Worm (Caenorhabditis elegans) whole organism, L3 larva: Measurements from ENCODE around the gene str-240.
A peak's percentile ranks its signal among the peaks of the same experiment; 100 is the strongest.

Experiments used
- R02D3.7 ChIP-seq: fragments of 150-350 bp; optimal IDR thresholded peaks from 2 replicates; lab custom pipeline; 2014; ENCODE audit warnings: missing biosample characterization, missing genetic modification characterization
- ZK546.5 ChIP-seq: sonication (generic microtip); optimal IDR thresholded peaks from 2 replicates; lab custom pipeline; 2017; ENCODE audit warnings: missing biosample characterization, missing genetic modification characterization
- aly-2 ChIP-seq: fragments of 150-350 bp; optimal IDR thresholded peaks from 2 replicates; lab custom pipeline; 2014; ENCODE audit warnings: missing biosample characterization, missing genetic modification characterization
- ama-1 ChIP-seq: fragments of 150-350 bp; optimal IDR thresholded peaks from 2 replicates; lab custom pipeline; 2018
- ceh-82 ChIP-seq: fragments of 150-350 bp; optimal IDR thresholded peaks from 2 replicates; lab custom pipeline; 2014; ENCODE audit warnings: missing biosample characterization, missing genetic modification characterization
- ceh-9 ChIP-seq: sonication (generic microtip); optimal IDR thresholded peaks from 2 replicates; lab custom pipeline; 2018; ENCODE audit warnings: missing biosample characterization, missing genetic modification characterization
- egl-5 ChIP-seq: fragments of 150-350 bp; optimal IDR thresholded peaks from 2 replicates; lab custom pipeline; 2017; ENCODE audit warnings: missing biosample characterization, missing genetic modification reagents, missing genetic modification characterization, inconsistent platforms
- elt-1 ChIP-seq: fragments of 150-350 bp; optimal IDR thresholded peaks from 2 replicates; lab custom pipeline; 2014; ENCODE audit warnings: missing biosample characterization, missing genetic modification characterization
- elt-2 ChIP-seq: sonication (generic microtip); optimal IDR thresholded peaks from 2 replicates; lab custom pipeline; 2016; ENCODE audit warnings: missing genetic modification reagents, mild to moderate bottlenecking, missing genetic modification characterization, missing compliant biosample characterization
- fkh-10 ChIP-seq: sonication (generic microtip); optimal IDR thresholded peaks from 2 replicates; lab custom pipeline; 2017; ENCODE audit warnings: missing biosample characterization, missing genetic modification reagents, missing genetic modification characterization
- hmg-11 ChIP-seq: sonication (generic microtip); optimal IDR thresholded peaks from 2 replicates; lab custom pipeline; 2016; ENCODE audit warnings: missing genetic modification characterization, missing compliant biosample characterization
- jun-1 ChIP-seq: fragments of 150-350 bp; optimal IDR thresholded peaks from 2 replicates; lab custom pipeline; 2014; ENCODE audit warnings: missing biosample characterization, missing genetic modification reagents, missing genetic modification characterization
- lsy-12 ChIP-seq: sonication (generic microtip); optimal IDR thresholded peaks from 2 replicates; lab custom pipeline; 2016; ENCODE audit warnings: mild to moderate bottlenecking, missing genetic modification characterization, missing compliant biosample characterization
- mdl-1 ChIP-seq: fragments of 150-350 bp; optimal IDR thresholded peaks from 2 replicates; lab custom pipeline; 2014; ENCODE audit warnings: missing biosample characterization, missing genetic modification characterization
- nhr-11 ChIP-seq: fragments of 150-350 bp; optimal IDR thresholded peaks from 2 replicates; lab custom pipeline; 2014; ENCODE audit warnings: missing biosample characterization, missing genetic modification characterization
- nhr-23 ChIP-seq: fragments of 150-350 bp; optimal IDR thresholded peaks from 2 replicates; lab custom pipeline; 2014; ENCODE audit warnings: missing biosample characterization, missing genetic modification reagents, missing genetic modification characterization
- nhr-25 ChIP-seq: sonication (generic microtip); optimal IDR thresholded peaks from 2 replicates; lab custom pipeline; 2017; ENCODE audit warnings: missing biosample characterization, missing genetic modification characterization
- nhr-43 ChIP-seq: sonication (generic microtip); optimal IDR thresholded peaks from 2 replicates; lab custom pipeline; 2016; ENCODE audit warnings: mild to moderate bottlenecking, missing genetic modification characterization, missing compliant biosample characterization; ENCODE audit not compliant: poor library complexity, severe bottlenecking
- nhr-67 ChIP-seq: fragments of 150-350 bp; optimal IDR thresholded peaks from 2 replicates; lab custom pipeline; 2014; ENCODE audit warnings: missing biosample characterization, missing genetic modification characterization
- pha-4 ChIP-seq: fragments of 150-350 bp; optimal IDR thresholded peaks from 2 replicates; lab custom pipeline; 2014; ENCODE audit warnings: missing biosample characterization, missing genetic modification reagents, missing genetic modification characterization
- pqm-1 ChIP-seq: fragments of 150-350 bp; optimal IDR thresholded peaks from 2 replicates; lab custom pipeline; 2017; ENCODE audit warnings: missing biosample characterization, missing genetic modification characterization, inconsistent platforms
- snpc-4 ChIP-seq: fragments of 150-350 bp; optimal IDR thresholded peaks from 2 replicates; lab custom pipeline; 2014; ENCODE audit warnings: missing biosample characterization, missing genetic modification characterization
- tbx-2 ChIP-seq: sonication (generic microtip); optimal IDR thresholded peaks from 2 replicates; lab custom pipeline; 2016; ENCODE audit warnings: mild to moderate bottlenecking, missing genetic modification characterization, missing compliant biosample characterization
- unc-39 ChIP-seq: sonication (generic microtip); optimal IDR thresholded peaks from 4 replicates; lab custom pipeline; 2017; ENCODE audit warnings: missing biosample characterization, missing genetic modification characterization
- unc-62 ChIP-seq: fragments of 150-350 bp; sonication (generic microtip); optimal IDR thresholded peaks from 4 replicates; lab custom pipeline; 2014; ENCODE audit warnings: missing biosample characterization, missing genetic modification reagents, missing genetic modification characterization
- zag-1 ChIP-seq: fragments of 150-350 bp; optimal IDR thresholded peaks from 2 replicates; lab custom pipeline; 2014; ENCODE audit warnings: missing biosample characterization, missing genetic modification characterization
- ztf-11 ChIP-seq: fragments of 150-350 bp; optimal IDR thresholded peaks from 2 replicates; lab custom pipeline; 2014; ENCODE audit warnings: missing biosample characterization, missing genetic modification characterization

The str-240 gene

ce11 chrV:1491510-1491909 lies 30.2 kb downstream of the str-240 start, which contains the start of gene C38C3.6:
TSS of gene C38C3.6 (minus strand) at chrV:1491610.
- no peak for TF ChIP-seq hmg-11 (tag; lab: Kevin White, UChicago)

DNA sequence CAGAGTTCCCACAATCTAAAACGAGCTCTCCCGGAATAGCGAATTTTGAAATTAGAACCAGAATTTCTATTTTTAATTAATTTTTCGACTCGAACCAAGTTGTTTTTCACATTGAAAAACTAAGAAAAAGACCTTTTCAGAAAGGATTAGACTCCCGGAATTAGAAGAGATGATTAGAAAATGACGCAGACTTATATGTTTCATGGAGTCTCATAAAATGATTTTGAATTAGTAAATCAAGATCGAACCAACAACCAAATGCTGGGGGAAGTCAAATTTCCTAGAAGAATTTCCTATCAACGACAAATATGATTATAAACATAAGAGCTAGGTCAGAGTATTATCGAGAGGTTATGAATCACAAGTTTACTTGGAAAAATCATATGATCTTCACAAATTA lies 33.1 kb downstream of the str-240 start:
- TF ChIP-seq tbx-2, result no peak
- TF ChIP-seq ama-1 (lab: Kevin White, UChicago), result no peak
- no peak for TF ChIP-seq nhr-67
- TF ChIP-seq R02D3.7 (tag; lab: Kevin White, UChicago), result no peak
- TF ChIP-seq unc-39 (tag; lab: Kevin White, UChicago), result no peak
- TF ChIP-seq elt-1 (tag; lab: Kevin White, UChicago), result no peak
- no peak for TF ChIP-seq egl-5 (tag; lab: Kevin White, UChicago)
- TF ChIP-seq ceh-9, result no peak
- no peak for TF ChIP-seq ceh-82 (tag; lab: Kevin White, UChicago)
- TF ChIP-seq nhr-25 (tag; lab: Kevin White, UChicago), result no peak

DNA sequence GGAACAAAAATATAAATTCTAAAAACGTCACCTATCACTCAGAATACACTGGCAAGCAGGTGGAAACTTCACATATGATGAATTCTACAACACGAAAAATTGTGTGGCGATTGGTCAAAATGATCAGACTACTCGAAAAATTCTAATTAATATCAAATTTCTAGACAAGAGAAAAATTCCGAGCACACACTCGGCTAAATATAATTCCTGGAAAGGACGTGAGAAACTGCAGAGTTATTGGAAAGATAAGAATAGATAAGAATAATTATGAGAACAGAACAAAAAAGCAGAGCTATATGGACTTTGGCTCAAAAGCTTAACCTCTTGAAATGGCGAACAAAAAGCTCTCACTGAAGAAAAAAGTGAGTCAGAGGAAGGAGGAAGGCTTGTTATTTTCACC lies 34.5 kb downstream of the str-240 start:
- no peak for TF ChIP-seq ceh-9
- no peak for TF ChIP-seq nhr-23
- no peak for TF ChIP-seq aly-2
- no peak for TF ChIP-seq unc-62 (GFP tag; lab: Kevin White, UChicago)

DNA sequence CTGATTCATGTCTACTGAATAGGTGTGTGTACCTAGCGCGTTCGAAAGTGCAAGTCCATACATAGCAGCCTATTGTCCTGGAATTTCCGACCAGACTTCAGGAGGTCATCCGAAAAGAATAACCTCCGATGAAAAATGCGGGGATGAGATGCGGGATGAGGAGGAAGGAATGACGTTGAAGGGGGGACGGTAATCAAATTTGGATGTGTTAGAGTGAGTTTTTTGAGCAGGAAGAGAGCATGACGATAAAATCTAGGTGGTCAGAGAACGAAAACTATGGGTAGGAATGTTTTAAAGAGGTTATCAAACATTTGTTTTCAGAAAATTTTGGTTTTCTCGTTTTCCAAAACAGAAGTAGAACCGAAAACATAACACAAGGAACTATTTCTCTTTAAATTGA lies 35.7 kb downstream of the str-240 start:
- TF ChIP-seq egl-5 (tag; lab: Kevin White, UChicago) (no peak), ZK546.5 (tag; lab: Kevin White, UChicago) (no peak), lsy-12 (no peak), elt-2 (no peak), mdl-1 (no peak), fkh-10 (peak; percentile 58), pqm-1 (tag; lab: Kevin White, UChicago) (no peak)

DNA sequence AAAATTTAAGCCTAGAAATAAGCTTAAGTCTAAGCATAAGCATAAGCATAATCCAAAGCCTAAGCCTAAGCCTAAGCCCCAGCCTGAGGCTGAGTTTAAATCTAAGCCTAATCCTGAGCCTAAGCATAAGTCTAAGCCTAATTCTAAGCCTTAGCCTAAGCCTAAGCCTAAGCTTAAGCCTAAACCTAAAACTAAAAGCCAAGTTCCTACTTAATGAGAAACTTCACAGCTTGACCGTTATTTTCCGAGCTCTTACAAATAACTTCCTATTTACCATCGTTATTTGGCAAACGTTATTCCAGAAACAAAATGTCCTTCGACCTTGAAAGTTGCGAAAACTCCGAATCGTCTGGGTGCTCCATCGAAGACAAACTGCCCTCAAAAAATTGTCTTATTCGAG lies 40.0 kb downstream of the str-240 start, which contains the start of gene C38C3.4:
Gene C38C3.4, plus strand, starts transcription at position 301 of the 400 bp plus-strand sequence.
- no peak for TF ChIP-seq nhr-67
- TF ChIP-seq ceh-9, result no peak
- no peak for TF ChIP-seq egl-5 (tag; lab: Kevin White, UChicago)
- no peak for TF ChIP-seq nhr-11 (tag; lab: Kevin White, UChicago)
- no peak for TF ChIP-seq jun-1 (tag; lab: Kevin White, UChicago)
- TF ChIP-seq, all 47 proteins: peak for 0

ce11 chrV:1480841-1481240 lies 40.9 kb downstream of the str-240 start:
- TF ChIP-seq tbx-2 (no peak), egl-5 (tag; lab: Kevin White, UChicago) (peak; percentile 73)

DNA sequence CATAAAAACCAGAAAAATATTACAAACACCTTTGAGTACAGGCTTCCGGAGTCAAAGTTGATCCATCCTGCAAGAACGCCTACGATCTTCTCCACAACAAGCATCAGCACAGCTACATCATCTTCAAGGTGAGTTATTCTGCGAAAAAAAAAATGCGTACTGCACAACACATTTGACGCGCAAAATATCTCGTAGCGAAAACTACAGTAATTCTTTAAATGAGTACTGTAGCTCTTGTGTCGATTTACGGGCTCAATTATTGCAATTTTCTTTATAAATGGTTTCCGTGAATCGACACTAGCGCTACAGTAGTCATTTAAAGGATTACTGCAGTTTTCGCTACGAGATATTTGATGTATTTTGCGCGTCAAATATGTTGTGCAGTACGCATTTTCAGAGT lies 44.9 kb downstream of the str-240 start:
- no peak for TF ChIP-seq nhr-11 (tag; lab: Kevin White, UChicago)
- TF ChIP-seq snpc-4 (tag; lab: Kevin White, UChicago), result no peak
- no peak for TF ChIP-seq unc-62 (GFP tag; lab: Kevin White, UChicago)
- TF ChIP-seq zag-1, result no peak
- no peak for TF ChIP-seq R02D3.7 (tag; lab: Kevin White, UChicago)
- no peak for TF ChIP-seq ztf-11 (tag; lab: Kevin White, UChicago)
- no peak for TF ChIP-seq egl-5 (tag; lab: Kevin White, UChicago)
- no peak for TF ChIP-seq jun-1 (tag; lab: Kevin White, UChicago)
- TF ChIP-seq nhr-43, result no peak
- TF ChIP-seq pha-4 (tag; lab: Kevin White, UChicago), result no peak
- TF ChIP-seq nhr-23, result no peak

DNA sequence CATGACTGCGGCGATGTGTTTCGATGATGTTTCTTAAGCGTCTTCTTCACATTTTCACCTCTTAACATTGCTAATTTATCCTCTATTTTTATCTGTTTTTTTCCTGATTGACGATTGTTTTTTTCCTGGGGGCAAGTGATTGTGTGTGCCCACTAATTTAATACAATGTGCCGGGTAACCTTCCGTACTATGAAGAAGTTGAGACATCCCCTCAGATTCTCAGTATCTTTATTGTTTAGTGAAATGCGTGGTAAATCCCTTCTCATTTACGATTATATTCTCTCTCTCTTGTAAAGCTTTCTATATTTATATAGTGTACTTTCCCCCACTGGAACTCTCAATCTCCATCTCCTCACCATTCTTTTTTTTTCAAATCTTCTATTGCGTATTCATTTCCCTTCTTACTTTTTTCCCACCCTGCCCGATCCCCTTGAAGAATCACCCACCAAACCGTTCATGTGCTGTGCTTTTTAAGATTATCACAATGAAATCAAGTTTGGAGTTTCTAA lies 45.4 kb downstream of the str-240 start:
- TF ChIP-seq nhr-11 (tag; lab: Kevin White, UChicago) (no peak), R02D3.7 (tag; lab: Kevin White, UChicago) (no peak), nhr-43 (peak; percentile 22)
